Worm (Caenorhabditis elegans): ENCODE measurements around the gene Y57G11C.40.

- TF ChIP-seq him-1 (tag; optimal IDR thresholded peaks at IDR 0.05) (no peak), dao-5 (tag; optimal IDR thresholded peaks at IDR 0.05) (no peak), W03F9.2 (tag; optimal IDR thresholded peaks at IDR 0.05) (no peak)
These were observed 25.0 kb downstream of the Y57G11C.40 start for ce11 chrIV:14679060-14679459.

Data from whole organism, L4/young adult.